Fruit fly (Drosophila melanogaster) whole organism, adult: ENCODE data around the gene Mer.

Experiments used
- CG12768 ChIP-seq: fragments of 200-800 bp; sonication (Bioruptor generic); optimal IDR thresholded peaks from 2 replicates; lab custom pipeline; 2017; ENCODE audit warnings: missing biosample characterization, missing genetic modification characterization, mild to moderate bottlenecking, moderate library complexity, missing genetic modification reagents
- CG1620 ChIP-seq: fragments of 200-800 bp; sonication (Bioruptor generic); optimal IDR thresholded peaks from 2 replicates; lab custom pipeline; 2016; ENCODE audit warnings: missing biosample characterization, missing genetic modification characterization

- TF ChIP-seq CG12768 (no peak), CG1620 (GFP tag; lab: Kevin White, UChicago) (no peak)
Measured at dm6 chrX:19690050-19690449, 3.2 kb downstream of the Mer start.
